Worm (Caenorhabditis elegans) whole organism, young adult: Measurements from ENCODE around the gene gadr-3.

Experiments
- B0019.2 ChIP-seq: fragments of 200-800 bp; sonication (Bioruptor generic); conservative IDR thresholded peaks from 2 replicates; pipeline ENCODE4 v1.3.6; 2022; ENCODE audit warnings: missing genetic modification reagents, missing genetic modification characterization, missing compliant biosample characterization
- Y53G8AR.9 ChIP-seq: fragments of 200-800 bp; sonication (Bioruptor generic); conservative IDR thresholded peaks from 2 replicates; pipeline ENCODE4 v1.3.6; 2022; ENCODE audit warnings: missing genetic modification reagents, missing genetic modification characterization, missing compliant biosample characterization
- athp-1 ChIP-seq: sonication (generic microtip); optimal IDR thresholded peaks from 2 replicates; lab custom pipeline; 2017; ENCODE audit warnings: mild to moderate bottlenecking, missing genetic modification characterization, missing compliant biosample characterization
- egl-44 ChIP-seq: fragments of 200-800 bp; sonication (Bioruptor generic); IDR thresholded peaks from 2 replicates; pipeline ENCODE4 v1.3.6; 2022; ENCODE audit warnings: missing genetic modification reagents, missing genetic modification characterization, missing compliant biosample characterization
- rpc-1 ChIP-seq, 2 experiments: fragments of 150-350 bp in 1 of 2; sonication (generic microtip) in 1 of 2; optimal IDR thresholded peaks; 2 replicates each; lab custom pipeline; 2014 to 2018; ENCODE audit warnings: missing biosample characterization in 1 of 2, missing genetic modification characterization in 1 of 2, missing genetic modification reagents in 1 of 2, missing genotype in 1 of 2
- unc-130 ChIP-seq: sonication (generic microtip); optimal IDR thresholded peaks from 2 replicates; lab custom pipeline; 2016; ENCODE audit warnings: missing genetic modification reagents, missing genetic modification characterization, missing compliant biosample characterization
- ztf-18 ChIP-seq: sonication (generic microtip); optimal IDR thresholded peaks from 2 replicates; lab custom pipeline; 2016; ENCODE audit warnings: missing genotype, mild to moderate bottlenecking, missing genetic modification characterization, missing compliant biosample characterization

DNA sequence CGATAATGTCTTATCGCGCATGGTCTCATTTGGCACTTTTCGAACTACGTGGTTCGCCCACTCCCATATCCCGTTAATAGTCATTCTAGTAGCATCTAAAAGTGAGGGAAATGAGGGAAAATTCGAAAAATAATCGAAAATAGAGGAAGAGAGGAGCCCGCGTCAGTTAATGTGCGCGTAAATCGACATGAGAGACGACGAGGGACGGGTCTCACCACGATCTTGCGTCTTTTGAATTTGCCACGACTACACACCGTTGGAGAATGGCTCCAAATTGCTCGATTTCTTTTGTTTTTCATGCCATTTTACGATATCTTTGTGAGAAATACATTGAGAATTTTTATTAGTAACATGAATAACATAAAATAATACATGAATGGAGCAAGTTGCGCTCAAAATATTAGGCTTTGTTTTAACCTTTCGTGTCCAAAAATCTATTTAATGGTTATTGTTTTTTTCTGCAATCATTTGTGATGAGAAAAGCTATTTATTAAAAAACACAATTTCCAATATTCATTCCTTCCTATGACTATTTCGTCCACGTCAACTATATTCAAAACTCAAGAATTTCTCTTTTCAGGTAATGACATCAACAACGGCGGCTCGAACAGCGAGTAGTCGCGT, 37.6 kb downstream of the gadr-3 start, which contains the start of the genes gen-1 and stt-3:
- TF ChIP-seq Y53G8AR.9 (no peak), ztf-18 (tag; lab: Kevin White, UChicago) (no peak), rpc-1 (optimal IDR thresholded peaks at IDR 0.05; lab: Kevin White, UChicago) (no peak), rpc-1 (tag; optimal IDR thresholded peaks at IDR 0.05; lab: Kevin White, UChicago) (no peak), unc-130 (GFP tag; lab: Kevin White, UChicago) (no peak), athp-1 (tag; lab: Kevin White, UChicago) (no peak), egl-44 (GFP tag; lab: Robert Waterston, UW) (no peak), B0019.2 (no peak)
